Worm (Caenorhabditis elegans): ENCODE data around the gene gcn-2.

- TF ChIP-seq ztf-23 (GFP tag; IDR thresholded peaks at IDR 0.05): no peak
- no peak for TF ChIP-seq tab-1 (GFP tag; IDR thresholded peaks at IDR 0.05)
Observed at ce11 chrII:13050050-13050449, 33.9 kb upstream of the gcn-2 start.

Data from whole organism, midembryonic.